Worm (Caenorhabditis elegans) whole organism, L4/young adult: ENCODE measurements around the gene Y94H6A.7.

ENCODE experiments used
- W03F9.2 ChIP-seq: fragments of 150-350 bp; optimal IDR thresholded peaks from 2 replicates; lab custom pipeline; 2014; ENCODE audit warnings: missing biosample characterization, missing genetic modification characterization
- dao-5 ChIP-seq: sonication (generic microtip); optimal IDR thresholded peaks from 2 replicates; lab custom pipeline; 2016; ENCODE audit warnings: missing genotype, missing genetic modification characterization, moderate library complexity, missing compliant biosample characterization

- TF ChIP-seq dao-5 (tag; lab: Kevin White, UChicago) (no peak), W03F9.2 (peak; percentile 75)
Measured at ce11 chrIV:2676281-2676680, 40.1 kb downstream of the Y94H6A.7 start, which contains the start of gene Y94H6A.3.
